Worm (Caenorhabditis elegans) whole organism, L3 larva: ENCODE results near the gene oac-12.
"Not testable (repeated sequence)": the region's sequence is repeated elsewhere in the genome, so short reads cannot be mapped to it uniquely, and the experiment has no call there.

Experiments used
- R02D3.7 ChIP-seq: fragments of 150-350 bp; optimal IDR thresholded peaks from 2 replicates; lab custom pipeline; 2014; ENCODE audit warnings: missing biosample characterization, missing genetic modification characterization
- ZK546.5 ChIP-seq: sonication (generic microtip); optimal IDR thresholded peaks from 2 replicates; lab custom pipeline; 2017; ENCODE audit warnings: missing biosample characterization, missing genetic modification characterization
- aly-2 ChIP-seq: fragments of 150-350 bp; optimal IDR thresholded peaks from 2 replicates; lab custom pipeline; 2014; ENCODE audit warnings: missing biosample characterization, missing genetic modification characterization
- ama-1 ChIP-seq: fragments of 150-350 bp; optimal IDR thresholded peaks from 2 replicates; lab custom pipeline; 2018
- ceh-16 ChIP-seq: sonication (generic microtip); optimal IDR thresholded peaks from 2 replicates; lab custom pipeline; 2017; ENCODE audit warnings: missing biosample characterization, missing genetic modification characterization
- ceh-82 ChIP-seq: fragments of 150-350 bp; optimal IDR thresholded peaks from 2 replicates; lab custom pipeline; 2014; ENCODE audit warnings: missing biosample characterization, missing genetic modification characterization
- ceh-9 ChIP-seq: sonication (generic microtip); optimal IDR thresholded peaks from 2 replicates; lab custom pipeline; 2018; ENCODE audit warnings: missing biosample characterization, missing genetic modification characterization
- daf-12 ChIP-seq: fragments of 150-350 bp; optimal IDR thresholded peaks from 2 replicates; lab custom pipeline; 2014; ENCODE audit warnings: missing biosample characterization, missing genetic modification reagents, missing genetic modification characterization
- egl-27 ChIP-seq: sonication (generic microtip); optimal IDR thresholded peaks from 4 replicates; lab custom pipeline; 2017; ENCODE audit warnings: missing biosample characterization, missing genetic modification reagents, missing genetic modification characterization
- elt-2 ChIP-seq: sonication (generic microtip); optimal IDR thresholded peaks from 2 replicates; lab custom pipeline; 2016; ENCODE audit warnings: missing genetic modification reagents, mild to moderate bottlenecking, missing genetic modification characterization, missing compliant biosample characterization
- eor-1 ChIP-seq, 2 experiments: fragments of 150-350 bp; optimal IDR thresholded peaks; 2 replicates each; lab custom pipeline; 2014 to 2018; ENCODE audit warnings: missing biosample characterization in 2 of 2, missing genetic modification characterization in 2 of 2
- fkh-10 ChIP-seq: sonication (generic microtip); optimal IDR thresholded peaks from 2 replicates; lab custom pipeline; 2017; ENCODE audit warnings: missing biosample characterization, missing genetic modification reagents, missing genetic modification characterization
- hmg-11 ChIP-seq: sonication (generic microtip); optimal IDR thresholded peaks from 2 replicates; lab custom pipeline; 2016; ENCODE audit warnings: missing genetic modification characterization, missing compliant biosample characterization
- jun-1 ChIP-seq: fragments of 150-350 bp; optimal IDR thresholded peaks from 2 replicates; lab custom pipeline; 2014; ENCODE audit warnings: missing biosample characterization, missing genetic modification reagents, missing genetic modification characterization
- lin-15B ChIP-seq: fragments of 150-350 bp; optimal IDR thresholded peaks from 2 replicates; lab custom pipeline; 2014; ENCODE audit warnings: missing biosample characterization, missing genetic modification characterization
- lsy-12 ChIP-seq: sonication (generic microtip); optimal IDR thresholded peaks from 2 replicates; lab custom pipeline; 2016; ENCODE audit warnings: mild to moderate bottlenecking, missing genetic modification characterization, missing compliant biosample characterization
- mdl-1 ChIP-seq: fragments of 150-350 bp; optimal IDR thresholded peaks from 2 replicates; lab custom pipeline; 2014; ENCODE audit warnings: missing biosample characterization, missing genetic modification characterization
- mml-1 ChIP-seq: fragments of 150-350 bp; sonication (generic microtip); optimal IDR thresholded peaks from 3 replicates; lab custom pipeline; 2014; ENCODE audit warnings: missing biosample characterization, missing genetic modification characterization
- nfya-1 ChIP-seq: sonication (generic microtip); optimal IDR thresholded peaks from 2 replicates; lab custom pipeline; 2017; ENCODE audit warnings: missing genetic modification characterization, mild to moderate bottlenecking, missing compliant biosample characterization, antibody characterized with exemption, moderate library complexity; ENCODE audit not compliant: insufficient read depth
- nhr-11 ChIP-seq: fragments of 150-350 bp; optimal IDR thresholded peaks from 2 replicates; lab custom pipeline; 2014; ENCODE audit warnings: missing biosample characterization, missing genetic modification characterization
- nhr-12 ChIP-seq: fragments of 150-350 bp; optimal IDR thresholded peaks from 2 replicates; lab custom pipeline; 2014; ENCODE audit warnings: missing biosample characterization, missing genetic modification characterization
- nhr-25 ChIP-seq: sonication (generic microtip); optimal IDR thresholded peaks from 2 replicates; lab custom pipeline; 2017; ENCODE audit warnings: missing biosample characterization, missing genetic modification characterization
- nhr-28 ChIP-seq: fragments of 150-350 bp; optimal IDR thresholded peaks from 2 replicates; lab custom pipeline; 2014; ENCODE audit warnings: missing biosample characterization, missing genetic modification characterization
- nhr-43 ChIP-seq: sonication (generic microtip); optimal IDR thresholded peaks from 2 replicates; lab custom pipeline; 2016; ENCODE audit warnings: mild to moderate bottlenecking, missing genetic modification characterization, missing compliant biosample characterization; ENCODE audit not compliant: poor library complexity, severe bottlenecking
- nhr-67 ChIP-seq: fragments of 150-350 bp; optimal IDR thresholded peaks from 2 replicates; lab custom pipeline; 2014; ENCODE audit warnings: missing biosample characterization, missing genetic modification characterization
- nhr-76 ChIP-seq: fragments of 150-350 bp; sonication (generic microtip); optimal IDR thresholded peaks from 5 replicates; lab custom pipeline; 2014; ENCODE audit warnings: missing biosample characterization, missing genetic modification characterization
- nhr-77 ChIP-seq: fragments of 150-350 bp; optimal IDR thresholded peaks from 2 replicates; lab custom pipeline; 2014; ENCODE audit warnings: missing biosample characterization, missing genetic modification characterization
- pha-4 ChIP-seq: fragments of 150-350 bp; optimal IDR thresholded peaks from 2 replicates; lab custom pipeline; 2014; ENCODE audit warnings: missing biosample characterization, missing genetic modification reagents, missing genetic modification characterization
- pqm-1 ChIP-seq: fragments of 150-350 bp; optimal IDR thresholded peaks from 2 replicates; lab custom pipeline; 2017; ENCODE audit warnings: missing biosample characterization, missing genetic modification characterization, inconsistent platforms
- sea-2 ChIP-seq: fragments of 150-350 bp; sonication (generic microtip); optimal IDR thresholded peaks from 4 replicates; lab custom pipeline; 2014; ENCODE audit warnings: missing biosample characterization, missing genetic modification reagents, missing genetic modification characterization
- skn-1 ChIP-seq: fragments of 150-350 bp; optimal IDR thresholded peaks from 2 replicates; lab custom pipeline; 2014; ENCODE audit warnings: missing biosample characterization, missing genetic modification characterization
- unc-39 ChIP-seq: sonication (generic microtip); optimal IDR thresholded peaks from 4 replicates; lab custom pipeline; 2017; ENCODE audit warnings: missing biosample characterization, missing genetic modification characterization
- zag-1 ChIP-seq: fragments of 150-350 bp; optimal IDR thresholded peaks from 2 replicates; lab custom pipeline; 2014; ENCODE audit warnings: missing biosample characterization, missing genetic modification characterization
- ztf-11 ChIP-seq: fragments of 150-350 bp; optimal IDR thresholded peaks from 2 replicates; lab custom pipeline; 2014; ENCODE audit warnings: missing biosample characterization, missing genetic modification characterization

The oac-12 gene

DNA sequence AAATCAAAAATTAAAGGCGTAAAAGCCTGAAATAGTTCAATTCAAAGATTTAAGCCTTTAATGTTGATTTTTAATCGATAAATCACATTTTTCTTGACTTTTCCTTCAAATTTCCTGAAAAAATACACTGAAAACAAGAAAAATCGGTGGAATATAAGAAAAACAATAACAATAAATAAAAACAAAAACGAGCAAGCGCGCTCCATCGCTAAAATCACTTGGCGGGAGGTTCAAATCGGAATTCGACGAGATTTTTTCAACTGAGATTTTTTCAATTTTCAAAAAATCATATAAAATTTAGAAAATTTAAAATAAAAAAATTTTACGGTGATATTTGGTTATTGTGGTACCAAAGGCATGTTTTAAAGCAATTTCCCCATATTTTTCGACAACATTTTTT is 7.1 kb upstream of the oac-12 start:
- no peak for TF ChIP-seq elt-2 (tag; lab: Kevin White, UChicago)
- no peak for TF ChIP-seq mdl-1 (tag; lab: Kevin White, UChicago)
- no peak for TF ChIP-seq mml-1 (tag; lab: Kevin White, UChicago)
- no peak for TF ChIP-seq zag-1 (tag; lab: Kevin White, UChicago)
- no peak for TF ChIP-seq R02D3.7 (tag; lab: Kevin White, UChicago)
- TF ChIP-seq nfya-1 (tag; lab: Kevin White, UChicago), result no peak
- no peak for TF ChIP-seq lsy-12
- no peak for TF ChIP-seq egl-27 (tag; lab: Kevin White, UChicago)

DNA sequence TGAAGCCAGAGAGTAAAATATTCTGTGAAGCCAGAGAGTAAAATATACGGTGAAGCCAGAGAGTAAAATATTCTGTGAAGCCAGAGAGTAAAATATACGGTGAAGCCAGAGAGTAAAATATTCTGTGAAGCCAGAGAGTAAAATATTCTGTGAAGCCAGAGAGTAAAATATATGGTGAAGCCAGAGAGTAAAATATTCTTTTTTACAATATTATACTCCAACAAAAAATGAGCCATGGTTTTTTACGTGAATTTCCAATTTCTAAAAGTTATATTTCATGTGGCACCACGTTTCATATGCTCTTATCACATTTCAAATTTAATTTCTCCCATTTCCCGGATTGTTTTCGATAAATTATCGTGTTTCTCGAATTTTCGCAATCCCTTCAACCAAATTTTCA is 4.1 kb upstream of the oac-12 start, which contains the start of gene irld-1:
Gene irld-1, plus strand, starts transcription at position 301 of the 400 bp plus-strand sequence.
- not testable (repeated sequence) for TF ChIP-seq ztf-11 (tag; lab: Kevin White, UChicago); fkh-10 (GFP tag; lab: Kevin White, UChicago); daf-12 (tag; lab: Kevin White, UChicago)

DNA sequence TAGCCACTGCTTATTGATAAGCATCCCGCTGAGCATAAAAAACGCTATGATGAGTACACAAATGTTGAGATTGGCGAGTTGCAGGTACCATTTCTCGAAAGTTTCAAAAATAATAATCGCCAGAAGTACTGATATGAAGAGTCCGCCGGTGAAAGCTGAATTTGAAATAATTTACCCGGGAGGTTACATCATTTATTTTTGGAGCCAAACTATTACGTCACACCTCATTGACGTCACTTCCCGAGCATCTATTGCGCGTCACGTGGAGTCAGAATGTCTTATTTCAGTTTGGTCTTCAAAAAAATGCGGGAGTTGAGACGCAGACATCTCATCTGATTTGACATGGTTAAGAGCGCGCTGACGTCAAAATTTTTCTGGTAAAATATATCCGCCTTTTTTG is 1.5 kb downstream of the oac-12 start:
- no peak for TF ChIP-seq egl-27 (tag; lab: Kevin White, UChicago)
- TF ChIP-seq elt-2 (tag; lab: Kevin White, UChicago), result no peak

DNA sequence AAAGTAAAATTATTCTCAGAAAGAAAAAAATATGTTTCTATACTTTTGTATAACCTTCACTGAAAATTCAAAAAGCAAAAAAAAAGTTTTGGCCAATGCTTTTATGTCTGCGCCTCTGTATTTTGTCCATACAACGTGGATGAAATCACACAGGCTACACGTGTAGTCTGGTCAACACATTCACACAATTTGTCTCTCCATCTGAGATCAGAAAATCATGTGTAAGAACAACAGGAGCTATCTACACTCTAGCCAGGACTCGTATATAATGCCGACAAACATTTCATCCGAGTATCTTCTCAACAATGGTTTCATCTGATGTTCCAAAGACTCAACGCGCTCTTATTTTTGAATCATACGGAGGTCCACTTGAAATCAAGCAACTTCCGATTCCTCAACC is 5.5 kb downstream of the oac-12 start, which contains the start of gene D2063.1:
Gene D2063.1, plus strand, starts transcription at position 281 of the 400 bp plus-strand sequence.
- TF ChIP-seq nhr-11 (tag; lab: Kevin White, UChicago), result peak; percentile 51
- TF ChIP-seq jun-1, result no peak
- no peak for TF ChIP-seq ceh-82 (tag; lab: Kevin White, UChicago)
- no peak for TF ChIP-seq ztf-11 (tag; lab: Kevin White, UChicago)
- no peak for TF ChIP-seq nhr-67 (tag; lab: Kevin White, UChicago)
- no peak for TF ChIP-seq ZK546.5 (tag; lab: Kevin White, UChicago)
- TF ChIP-seq lin-15B, result no peak

DNA sequence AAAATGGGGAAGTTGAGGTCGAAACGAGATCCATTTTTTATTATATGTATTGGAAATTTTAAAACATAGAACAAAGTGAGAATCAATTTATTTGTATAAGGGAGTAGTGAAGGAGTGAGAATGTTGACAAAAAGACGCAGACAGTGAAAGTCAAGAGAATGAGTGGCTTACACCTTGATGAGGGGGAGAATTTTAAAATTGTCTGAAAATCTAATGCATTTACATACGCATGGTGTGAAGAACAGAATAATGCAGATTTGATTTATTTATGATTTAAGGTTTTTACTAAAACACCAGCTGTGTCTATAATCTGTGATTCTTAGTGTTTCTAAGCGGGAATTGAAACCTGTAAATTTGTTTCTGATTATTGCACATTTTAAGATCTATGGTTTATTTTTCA is 6.9 kb downstream of the oac-12 start, which contains the start of gene nhr-125:
Gene nhr-125, minus strand, starts transcription at position 101 of the 400 bp plus-strand sequence.
- TF ChIP-seq unc-39 (tag; lab: Kevin White, UChicago) (no peak), aly-2 (no peak), pha-4 (peak; percentile 56)

DNA sequence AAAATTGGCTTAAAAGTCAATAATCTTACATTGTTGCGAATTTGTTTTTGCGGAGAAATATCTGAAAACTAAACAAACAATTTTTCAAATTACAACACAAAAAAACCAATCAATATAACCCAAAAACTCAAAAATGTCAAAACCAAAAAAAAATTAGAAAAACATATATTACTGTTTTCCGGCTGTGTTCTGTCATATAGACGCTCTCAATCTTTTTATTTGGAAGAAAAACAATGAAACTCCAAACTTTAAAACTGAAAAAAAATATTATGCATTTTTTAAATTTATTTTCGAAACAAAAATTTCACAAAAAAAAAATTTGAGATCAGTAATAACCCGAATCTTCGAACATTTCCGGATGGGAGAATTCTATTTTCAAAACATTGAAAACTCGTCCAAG is 9.6 kb downstream of the oac-12 start, which contains the start of gene R02D1.2:
Gene R02D1.2, minus strand, starts transcription at position 101 of the 400 bp plus-strand sequence.
- TF ChIP-seq lsy-12 (no peak), nhr-77 (tag; lab: Kevin White, UChicago) (no peak), zag-1 (tag; lab: Kevin White, UChicago) (no peak), skn-1 (tag; lab: Kevin White, UChicago) (no peak)

DNA sequence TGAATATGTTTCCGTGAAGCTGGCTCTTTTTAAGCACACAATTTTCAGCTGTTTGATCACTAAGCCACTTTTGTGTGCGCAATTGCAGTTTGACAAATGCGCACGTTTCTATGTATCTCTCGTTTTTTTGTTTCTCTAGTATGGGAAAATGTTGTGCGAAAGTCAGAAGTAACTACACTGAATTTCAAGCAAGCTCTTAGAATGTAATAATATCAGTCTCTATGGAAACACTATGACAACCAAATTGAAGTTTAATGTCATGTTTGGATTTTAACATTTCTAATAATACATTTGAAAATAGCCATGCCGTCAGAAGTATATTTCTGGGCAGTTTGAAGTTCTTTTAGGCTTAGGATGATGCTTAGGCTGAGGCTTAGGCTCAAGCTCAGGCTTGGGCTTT is 12.5 kb downstream of the oac-12 start, which contains the start of gene ZC132.9:
Gene ZC132.9, minus strand, starts transcription at position 101 of the 400 bp plus-strand sequence.
- TF ChIP-seq pha-4 (no peak), nhr-25 (tag; lab: Kevin White, UChicago) (no peak), ZK546.5 (tag; lab: Kevin White, UChicago) (no peak), eor-1 (tag; optimal IDR thresholded peaks at IDR 0.05; lab: Kevin White, UChicago) (no peak), elt-2 (tag; lab: Kevin White, UChicago) (no peak), nhr-12 (tag; lab: Kevin White, UChicago) (no peak), R02D3.7 (tag; lab: Kevin White, UChicago) (no peak), pqm-1 (tag; lab: Kevin White, UChicago) (no peak), aly-2 (no peak)

DNA sequence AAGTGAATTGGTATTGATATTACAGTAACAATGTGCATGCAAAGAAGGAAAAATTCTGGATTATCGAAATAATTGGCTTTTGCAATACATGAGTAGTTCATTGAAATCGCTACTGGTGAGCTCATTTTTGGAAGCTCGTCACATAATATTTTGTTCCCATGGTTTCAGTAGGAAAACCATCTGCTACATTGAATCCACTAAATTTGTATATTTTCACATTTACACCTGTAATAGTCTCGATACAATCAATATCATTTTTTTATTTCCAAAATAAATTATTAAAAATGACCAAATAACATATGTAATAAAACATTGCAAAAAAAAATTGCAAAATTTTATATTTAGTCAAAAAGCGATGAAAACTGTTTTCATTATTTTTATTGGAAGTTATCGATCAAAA is 17.3 kb downstream of the oac-12 start, which contains the start of gene srh-192:
Gene srh-192, minus strand, starts transcription at position 101 of the 400 bp plus-strand sequence.
- TF ChIP-seq lsy-12, result no peak
- no peak for TF ChIP-seq ceh-9 (tag; lab: Kevin White, UChicago)
- TF ChIP-seq hmg-11 (tag; lab: Kevin White, UChicago), result no peak
- no peak for TF ChIP-seq pha-4
- no peak for TF ChIP-seq aly-2
- TF ChIP-seq nhr-28 (tag; lab: Kevin White, UChicago), result no peak
- TF ChIP-seq nhr-11 (tag; lab: Kevin White, UChicago), result no peak
- no peak for TF ChIP-seq nhr-43 (tag; lab: Kevin White, UChicago)
- TF ChIP-seq ceh-16, result no peak
- TF ChIP-seq unc-39 (tag; lab: Kevin White, UChicago), result no peak
- TF ChIP-seq ama-1 (lab: Kevin White, UChicago), result no peak
- TF ChIP-seq pqm-1 (tag; lab: Kevin White, UChicago), result no peak
- no peak for TF ChIP-seq ZK546.5 (tag; lab: Kevin White, UChicago)
- no peak for TF ChIP-seq nhr-77 (tag; lab: Kevin White, UChicago)
- TF ChIP-seq nhr-76 (tag; lab: Kevin White, UChicago), result no peak
- TF ChIP-seq sea-2 (GFP tag; lab: Kevin White, UChicago), result no peak
- TF ChIP-seq zag-1 (tag; lab: Kevin White, UChicago), result no peak
- TF ChIP-seq nhr-67 (tag; lab: Kevin White, UChicago), result no peak
